Fruit fly (Drosophila melanogaster) whole organism, embryonic: ENCODE results near the gene Aef1.

ENCODE experiments used
- Aef1 ChIP-seq: fragments of 200-800 bp; sonication (Bioruptor generic); IDR thresholded peaks from 3 replicates; pipeline ENCODE4 v1.3.6; 2022; ENCODE audit warnings: missing biosample characterization, missing genetic modification characterization
- BEAF-32 ChIP-seq: fragments of 200-800 bp; sonication (Bioruptor generic); optimal IDR thresholded peaks from 3 replicates; lab custom pipeline; 2017; ENCODE audit warnings: missing biosample characterization, missing genetic modification characterization, mild to moderate bottlenecking, moderate library complexity, missing genetic modification reagents
- CG10274 ChIP-seq: fragments of 200-800 bp; sonication (Bioruptor generic); optimal IDR thresholded peaks from 3 replicates; lab custom pipeline; 2017; ENCODE audit warnings: missing biosample characterization, mild to moderate bottlenecking, missing genetic modification characterization
- CG10366 ChIP-seq: fragments of 200-800 bp; sonication (Bioruptor generic); IDR thresholded peaks from 2 replicates; pipeline ENCODE4 v1.3.6; 2022; ENCODE audit warnings: missing biosample characterization, missing genetic modification characterization
- CG10979 ChIP-seq: fragments of 200-800 bp; sonication (Bioruptor generic); optimal IDR thresholded peaks from 2 replicates; lab custom pipeline; 2018; ENCODE audit warnings: missing biosample characterization, mild to moderate bottlenecking, missing genetic modification characterization, moderate library complexity
- CG1602 ChIP-seq: fragments of 200-800 bp; sonication (Bioruptor generic); optimal IDR thresholded peaks from 3 replicates; lab custom pipeline; 2016; ENCODE audit warnings: missing biosample characterization, missing genetic modification characterization
- CG1603 ChIP-seq: fragments of 200-800 bp; sonication (Bioruptor generic); optimal IDR thresholded peaks from 2 replicates; lab custom pipeline; 2019; ENCODE audit warnings: missing biosample characterization, mild to moderate bottlenecking, missing genetic modification characterization, moderate library complexity
- CG1647 ChIP-seq: fragments of 200-800 bp; sonication (Bioruptor generic); optimal IDR thresholded peaks from 3 replicates; lab custom pipeline; 2016; ENCODE audit warnings: missing biosample characterization, missing genetic modification characterization
- CG18011 ChIP-seq: fragments of 200-800 bp; sonication (Bioruptor generic); optimal IDR thresholded peaks from 2 replicates; lab custom pipeline; 2017; ENCODE audit warnings: missing biosample characterization, missing genetic modification characterization, mild to moderate bottlenecking, moderate library complexity, missing genotype
- CG2199 ChIP-seq: fragments of 200-800 bp; sonication (Bioruptor generic); IDR thresholded peaks from 3 replicates; pipeline ENCODE4 v1.3.6; 2022; ENCODE audit warnings: missing biosample characterization, missing genetic modification characterization
- CG3407 ChIP-seq: fragments of 200-800 bp; sonication (Bioruptor generic); optimal IDR thresholded peaks from 2 replicates; lab custom pipeline; 2018; ENCODE audit warnings: missing biosample characterization, mild to moderate bottlenecking, missing genetic modification characterization
- CG4424 ChIP-seq: fragments of 200-800 bp; sonication (Bioruptor generic); optimal IDR thresholded peaks from 3 replicates; lab custom pipeline; 2016; ENCODE audit warnings: missing biosample characterization, missing genetic modification characterization
- CG5180 ChIP-seq: fragments of 200-800 bp; sonication (Bioruptor generic); optimal IDR thresholded peaks from 3 replicates; lab custom pipeline; 2017; ENCODE audit warnings: missing biosample characterization, missing genetic modification characterization, mild to moderate bottlenecking, moderate library complexity, missing genetic modification reagents
- CG7372 ChIP-seq: fragments of 200-800 bp; sonication (Bioruptor generic); IDR thresholded peaks from 2 replicates; pipeline ENCODE4 v1.3.6; 2022; ENCODE audit warnings: missing biosample characterization, missing genetic modification characterization
- CG7963 ChIP-seq: fragments of 200-800 bp; sonication (Bioruptor generic); IDR thresholded peaks from 3 replicates; pipeline ENCODE4 v1.3.6; 2022; ENCODE audit warnings: missing biosample characterization, missing genetic modification characterization; ENCODE audit not compliant: partially characterized antibody
- Chrac-16 ChIP-seq: fragments of 200-800 bp; sonication (Bioruptor generic); optimal IDR thresholded peaks from 3 replicates; lab custom pipeline; 2016; ENCODE audit warnings: missing biosample characterization, missing genetic modification characterization
- Dip2 ChIP-seq: fragments of 200-800 bp; sonication (Bioruptor generic); IDR thresholded peaks from 2 replicates; pipeline ENCODE4 v1.3.6; 2022; ENCODE audit warnings: missing biosample characterization, missing genetic modification characterization
- Doc3 ChIP-seq: fragments of 200-800 bp; sonication (Bioruptor generic); IDR thresholded peaks from 3 replicates; pipeline ENCODE4 v1.3.6; 2022; ENCODE audit warnings: missing biosample characterization, missing genetic modification characterization; ENCODE audit not compliant: partially characterized antibody
- Ets65A ChIP-seq: fragments of 200-800 bp; sonication (Bioruptor generic); peaks from one replicate; lab custom pipeline; 2016; ENCODE audit warnings: missing biosample characterization, missing genetic modification characterization
- Fer1 ChIP-seq: fragments of 200-800 bp; sonication (Bioruptor generic); optimal IDR thresholded peaks from 2 replicates; lab custom pipeline; 2017; ENCODE audit warnings: missing biosample characterization, mild to moderate bottlenecking, missing genetic modification characterization
- Fer3 ChIP-seq: fragments of 200-800 bp; sonication (Bioruptor generic); optimal IDR thresholded peaks from 2 replicates; lab custom pipeline; 2018; ENCODE audit warnings: missing biosample characterization, mild to moderate bottlenecking, missing genetic modification characterization, moderate library complexity
- HLHmδ ChIP-seq: fragments of 200-800 bp; sonication (Bioruptor generic); optimal IDR thresholded peaks from 2 replicates; lab custom pipeline; 2018; ENCODE audit warnings: missing biosample characterization, mild to moderate bottlenecking, missing genetic modification characterization, moderate library complexity
- Hey ChIP-seq: fragments of 200-800 bp; sonication (Bioruptor generic); optimal IDR thresholded peaks from 3 replicates; lab custom pipeline; 2018; ENCODE audit warnings: missing biosample characterization, mild to moderate bottlenecking, missing genetic modification characterization
- Jarid2 ChIP-seq: fragments of 200-800 bp; sonication (Bioruptor generic); optimal IDR thresholded peaks from 3 replicates; lab custom pipeline; 2017; ENCODE audit warnings: mild to moderate bottlenecking, missing biosample characterization, missing genetic modification reagents, missing genetic modification characterization
- MESR4 ChIP-seq: fragments of 200-800 bp; sonication (Bioruptor generic); optimal IDR thresholded peaks from 2 replicates; lab custom pipeline; 2018; ENCODE audit warnings: missing biosample characterization, mild to moderate bottlenecking, missing genetic modification characterization, moderate library complexity
- Max ChIP-seq: fragments of 200-800 bp; sonication (Bioruptor generic); optimal IDR thresholded peaks from 2 replicates; lab custom pipeline; 2016; ENCODE audit warnings: missing biosample characterization, mild to moderate bottlenecking, missing genetic modification characterization
- Mes4 ChIP-seq: fragments of 200-800 bp; sonication (Bioruptor generic); optimal IDR thresholded peaks from 2 replicates; lab custom pipeline; 2016; ENCODE audit warnings: missing biosample characterization, missing genetic modification characterization
- Ptx1 ChIP-seq: fragments of 200-800 bp; sonication (Bioruptor generic); IDR thresholded peaks from 2 replicates; pipeline ENCODE4 v1.3.6; 2022; ENCODE audit warnings: missing biosample characterization, missing genetic modification characterization
- TFAM ChIP-seq: fragments of 200-800 bp; sonication (Bioruptor generic); optimal IDR thresholded peaks from 2 replicates; lab custom pipeline; 2017; ENCODE audit warnings: missing biosample characterization, missing genetic modification characterization, inconsistent platforms
- YL-1 ChIP-seq: fragments of 200-800 bp; sonication (Bioruptor generic); optimal IDR thresholded peaks from 3 replicates; lab custom pipeline; 2017; ENCODE audit warnings: missing biosample characterization, mild to moderate bottlenecking, missing genetic modification characterization
- abd-A ChIP-seq: fragments of 200-800 bp; sonication (Bioruptor generic); optimal IDR thresholded peaks from 3 replicates; lab custom pipeline; 2019; ENCODE audit warnings: missing biosample characterization, mild to moderate bottlenecking, missing genetic modification characterization, moderate library complexity
- ac ChIP-seq: fragments of 200-800 bp; sonication (Bioruptor generic); optimal IDR thresholded peaks from 3 replicates; lab custom pipeline; 2017; ENCODE audit warnings: missing biosample characterization, mild to moderate bottlenecking, missing genetic modification characterization
- cas ChIP-seq: fragments of 200-800 bp; sonication (Bioruptor generic); IDR thresholded peaks from 2 replicates; pipeline ENCODE4 v1.3.6; 2022; ENCODE audit warnings: missing biosample characterization, missing genetic modification characterization
- cato ChIP-seq: fragments of 200-800 bp; sonication (Bioruptor generic); optimal IDR thresholded peaks from 2 replicates; lab custom pipeline; 2016; ENCODE audit warnings: missing biosample characterization, missing genetic modification characterization, borderline replicate concordance
- crp ChIP-seq, 2 experiments: fragments of 200-800 bp; sonication (Bioruptor generic); optimal IDR thresholded peaks; 2 replicates in 1 of 2; 3 replicates in 1 of 2; lab custom pipeline; 2017; ENCODE audit warnings: missing biosample characterization in 2 of 2, missing genetic modification characterization in 2 of 2, mild to moderate bottlenecking in 1 of 2, moderate library complexity in 1 of 2
- cwo ChIP-seq: fragments of 200-800 bp; sonication (Bioruptor generic); optimal IDR thresholded peaks from 3 replicates; lab custom pipeline; 2017; ENCODE audit warnings: missing biosample characterization, missing genetic modification characterization, mild to moderate bottlenecking, moderate library complexity, missing genetic modification reagents
- dan ChIP-seq: fragments of 200-800 bp; sonication (Bioruptor generic); IDR thresholded peaks from 2 replicates; pipeline ENCODE4 v1.3.6; 2022; ENCODE audit warnings: missing biosample characterization, missing genetic modification characterization
- dati ChIP-seq: fragments of 200-800 bp; sonication (Bioruptor generic); IDR thresholded peaks from 2 replicates; pipeline ENCODE4 v1.3.6; 2022; ENCODE audit warnings: missing biosample characterization, missing genetic modification characterization
- dm ChIP-seq: fragments of 200-800 bp; sonication (Bioruptor generic); optimal IDR thresholded peaks from 3 replicates; lab custom pipeline; 2016; ENCODE audit warnings: missing biosample characterization, missing genetic modification characterization
- fd64A ChIP-seq: fragments of 200-800 bp; sonication (Bioruptor generic); optimal IDR thresholded peaks from 3 replicates; lab custom pipeline; 2018; ENCODE audit warnings: missing biosample characterization, mild to moderate bottlenecking, missing genetic modification characterization
- gcm2 ChIP-seq: fragments of 200-800 bp; sonication (Bioruptor generic); optimal IDR thresholded peaks from 2 replicates; lab custom pipeline; 2016; ENCODE audit warnings: missing biosample characterization, missing genetic modification characterization
- lilli ChIP-seq: fragments of 200-800 bp; sonication (Bioruptor generic); optimal IDR thresholded peaks from 3 replicates; lab custom pipeline; 2016; ENCODE audit warnings: missing biosample characterization, missing genetic modification characterization
- lola ChIP-seq, 3 experiments: fragments of >200 bp in 2 of 3; fragments of 200-800 bp in 1 of 3; sonication (Bioruptor generic) in 1 of 3; optimal IDR thresholded peaks; 2 replicates each; lab custom pipeline; 2017 to 2019; ENCODE audit warnings: missing biosample characterization in 3 of 3, missing genetic modification characterization in 3 of 3, mild to moderate bottlenecking in 1 of 3, moderate library complexity in 1 of 3
- mam ChIP-seq: fragments of 200-800 bp; sonication (Bioruptor generic); optimal IDR thresholded peaks from 3 replicates; lab custom pipeline; 2016; ENCODE audit warnings: missing biosample characterization, missing genetic modification characterization
- oc ChIP-seq: fragments of 200-800 bp; sonication (Bioruptor generic); optimal IDR thresholded peaks from 2 replicates; lab custom pipeline; 2018; ENCODE audit warnings: missing biosample characterization, mild to moderate bottlenecking, missing genetic modification characterization, moderate library complexity
- sisA ChIP-seq: fragments of 200-800 bp; sonication (Bioruptor generic); IDR thresholded peaks from 2 replicates; pipeline ENCODE4 v1.3.6; 2022; ENCODE audit warnings: missing biosample characterization, missing genetic modification characterization
- sqz ChIP-seq: fragments of 200-800 bp; sonication (Bioruptor generic); optimal IDR thresholded peaks from 3 replicates; lab custom pipeline; 2018; ENCODE audit warnings: missing biosample characterization, mild to moderate bottlenecking, missing genetic modification characterization
- trem ChIP-seq: fragments of 200-800 bp; optimal IDR thresholded peaks from 3 replicates; lab custom pipeline; 2019; ENCODE audit warnings: missing biosample characterization, mild to moderate bottlenecking, missing genetic modification characterization, moderate library complexity
- tx ChIP-seq: fragments of 200-800 bp; sonication (Bioruptor generic); optimal IDR thresholded peaks from 2 replicates; lab custom pipeline; 2016; ENCODE audit warnings: missing biosample characterization, missing genetic modification characterization
- vfl ChIP-seq: fragments of 200-800 bp; sonication (Bioruptor generic); optimal IDR thresholded peaks from 2 replicates; lab custom pipeline; 2016; ENCODE audit warnings: missing biosample characterization, missing genetic modification characterization
- zen ChIP-seq: fragments of 200-800 bp; sonication (Bioruptor generic); optimal IDR thresholded peaks from 3 replicates; lab custom pipeline; 2018; ENCODE audit warnings: missing biosample characterization, mild to moderate bottlenecking, missing genetic modification characterization, moderate library complexity

Gene Aef1

dm6 chr3L:21441216-21441813 lies 8.1 kb downstream of the Aef1 start, which contains the start of gene CG5664 (continued):
- no peak for TF ChIP-seq Hey (tag; lab: Kevin White, UChicago)
- no peak for TF ChIP-seq Mes4 (GFP tag; lab: Kevin White, UChicago)
- TF ChIP-seq lola (GFP tag; optimal IDR thresholded peaks at IDR 0.05; lab: Kevin White, UChicago): no peak
- peak; percentile 71; the same call in 2 of the 3 replicates for TF ChIP-seq Doc3 (GFP tag; lab: Robert Waterston, UW)
- TF ChIP-seq dm (GFP tag; lab: Kevin White, UChicago): no peak
- TF ChIP-seq tx (GFP tag; lab: Kevin White, UChicago): no peak
- no peak for TF ChIP-seq Dip2 (GFP tag; lab: Robert Waterston, UW)
- peak; percentile 68; the same call in 2 of the 3 replicates for TF ChIP-seq CG7963 (GFP tag; lab: Robert Waterston, UW)
- TF ChIP-seq cas (GFP tag; lab: Robert Waterston, UW): no peak
- TF ChIP-seq Fer1 (GFP tag; lab: Kevin White, UChicago): no peak
- no peak for TF ChIP-seq crp (GFP tag; optimal IDR thresholded peaks at IDR 0.05; lab: Kevin White, UChicago)
- no peak for TF ChIP-seq Aef1 (GFP tag; lab: Robert Waterston, UW)
- TF ChIP-seq oc: no peak
- TF ChIP-seq CG1647: no peak
- no peak for TF ChIP-seq CG18011 (GFP tag; lab: Kevin White, UChicago)
- TF ChIP-seq CG10274 (GFP tag; lab: Kevin White, UChicago): no peak
- TF ChIP-seq zen (tag; lab: Kevin White, UChicago): no peak
- peak; percentile 2 for TF ChIP-seq MESR4 (GFP tag; lab: Kevin White, UChicago)
- TF ChIP-seq Jarid2 (GFP tag; lab: Kevin White, UChicago): no peak
- no peak for TF ChIP-seq sqz (GFP tag; lab: Kevin White, UChicago)
- TF ChIP-seq ac (GFP tag; lab: Kevin White, UChicago): no peak
- no peak for TF ChIP-seq CG4424 (GFP tag; lab: Kevin White, UChicago)
- no peak for TF ChIP-seq CG7372
- no peak for TF ChIP-seq HLHmδ (GFP tag; lab: Kevin White, UChicago)
- TF ChIP-seq cwo: no peak
- no peak for TF ChIP-seq cato (GFP tag; lab: Kevin White, UChicago)
- no peak for TF ChIP-seq CG1603 (tag; lab: Kevin White, UChicago)
- no peak for TF ChIP-seq CG5180 (GFP tag; lab: Kevin White, UChicago)
- TF ChIP-seq dan (GFP tag; lab: Robert Waterston, UW): no peak
- TF ChIP-seq trem (tag; lab: Kevin White, UChicago): peak; percentile 72
- TF ChIP-seq Chrac-16 (GFP tag; lab: Kevin White, UChicago): no peak
- no peak for TF ChIP-seq Max (GFP tag; lab: Kevin White, UChicago)
- no peak for TF ChIP-seq Ptx1
- TF ChIP-seq CG1602: no peak
- no peak for TF ChIP-seq gcm2
- TF ChIP-seq TFAM (GFP tag; lab: Kevin White, UChicago): no peak
- no peak for TF ChIP-seq CG10366
- TF ChIP-seq abd-A (tag; lab: Kevin White, UChicago): no peak
- TF ChIP-seq, all 482 proteins: peak for 58

dm6 chr3L:21444719-21445118 lies 11.5 kb downstream of the Aef1 start, which contains the start of gene Alp1:
Alp1 (minus strand) TSS chr3L:21444819.
- no peak for TF ChIP-seq fd64A (GFP tag; lab: Kevin White, UChicago)
- TF ChIP-seq oc: no peak
- TF ChIP-seq CG10979: no peak
- TF ChIP-seq Fer3 (tag; lab: Kevin White, UChicago): no peak
- TF ChIP-seq CG3407 (GFP tag; lab: Kevin White, UChicago): no peak
- peak; percentile 86 for TF ChIP-seq Ets65A (GFP tag; lab: Kevin White, UChicago)
- TF ChIP-seq YL-1 (GFP tag; lab: Kevin White, UChicago): no peak
- no peak for TF ChIP-seq BEAF-32 (GFP tag; lab: Kevin White, UChicago)
- TF ChIP-seq dati: no peak
- TF ChIP-seq CG1647: no peak
- TF ChIP-seq CG2199 (GFP tag; lab: Robert Waterston, UW): 0 out of 3 replicates have a peak, but pooled peaks have one; percentile 28
- no peak for TF ChIP-seq vfl (GFP tag; lab: Kevin White, UChicago)
- TF ChIP-seq mam (GFP tag; lab: Kevin White, UChicago): no peak
- TF ChIP-seq lilli (GFP tag; lab: Kevin White, UChicago): no peak
- no peak for TF ChIP-seq sisA (GFP tag; lab: Robert Waterston, UW)
